Fruit fly (Drosophila melanogaster) whole organism, adult: ENCODE results near the gene PNPase.

Experiments used
- CG14711 ChIP-seq: fragments of 200-800 bp; sonication (Bioruptor generic); optimal IDR thresholded peaks from 2 replicates; lab custom pipeline; 2018; ENCODE audit warnings: missing biosample characterization, mild to moderate bottlenecking, missing genetic modification characterization, moderate library complexity
- CG7101 ChIP-seq: fragments of 200-800 bp; sonication (Bioruptor generic); optimal IDR thresholded peaks from 2 replicates; lab custom pipeline; 2018; ENCODE audit warnings: missing biosample characterization, mild to moderate bottlenecking, missing genetic modification characterization, moderate library complexity
- cic ChIP-seq: fragments of 200-800 bp; sonication (Bioruptor generic); optimal IDR thresholded peaks from 2 replicates; lab custom pipeline; 2017; ENCODE audit warnings: missing biosample characterization, mild to moderate bottlenecking, missing genetic modification characterization, moderate library complexity
- ovo ChIP-seq: fragments of 200-800 bp; sonication (Bioruptor generic); optimal IDR thresholded peaks from 2 replicates; lab custom pipeline; 2016; ENCODE audit warnings: missing biosample characterization, missing genetic modification characterization

- TF ChIP-seq ovo (no peak), CG14711 (tag; lab: Kevin White, UChicago) (no peak), CG7101 (tag; lab: Kevin White, UChicago) (no peak), cic (GFP tag; lab: Kevin White, UChicago) (peak; percentile 7)
Measured at dm6 chr3R:31435619-31436018, 30.4 kb upstream of the PNPase start.
